Fruit fly (Drosophila melanogaster) whole organism, embryonic: ENCODE results near the gene CG12301.

ENCODE experiments used
- Ada2b ChIP-seq: fragments of 200-800 bp; sonication (Bioruptor generic); IDR thresholded peaks from 2 replicates; pipeline ENCODE4 v1.3.6; 2022; ENCODE audit warnings: missing biosample characterization, missing genetic modification characterization
- Atf3 ChIP-seq: fragments of 200-800 bp; sonication (Bioruptor generic); optimal IDR thresholded peaks from 3 replicates; lab custom pipeline; 2016; ENCODE audit warnings: missing biosample characterization, missing genetic modification characterization
- Bdp1 ChIP-seq: fragments of 200-800 bp; sonication (Bioruptor generic); optimal IDR thresholded peaks from 3 replicates; lab custom pipeline; 2016; ENCODE audit warnings: missing biosample characterization, missing genetic modification characterization
- Blimp-1 ChIP-seq: fragments of 200-800 bp; sonication (Bioruptor generic); optimal IDR thresholded peaks from 3 replicates; lab custom pipeline; 2018; ENCODE audit warnings: missing biosample characterization, missing genetic modification characterization, mild to moderate bottlenecking, moderate library complexity, missing genetic modification reagents
- Bteb2 ChIP-seq: fragments of 200-800 bp; sonication (Bioruptor generic); optimal IDR thresholded peaks from 2 replicates; lab custom pipeline; 2016; ENCODE audit warnings: missing biosample characterization, missing genetic modification characterization
- CG10209 ChIP-seq: fragments of 200-800 bp; sonication (Bioruptor generic); optimal IDR thresholded peaks from 3 replicates; lab custom pipeline; 2017; ENCODE audit warnings: missing biosample characterization, mild to moderate bottlenecking, missing genetic modification characterization, missing genetic modification reagents
- CG10431 ChIP-seq: fragments of 200-800 bp; sonication (Bioruptor generic); optimal IDR thresholded peaks from 3 replicates; lab custom pipeline; 2018; ENCODE audit warnings: missing biosample characterization, mild to moderate bottlenecking, missing genetic modification characterization
- CG12071 ChIP-seq: fragments of 200-800 bp; sonication (Bioruptor generic); optimal IDR thresholded peaks from 3 replicates; lab custom pipeline; 2018; ENCODE audit warnings: missing biosample characterization, mild to moderate bottlenecking, missing genetic modification characterization
- CG12659 ChIP-seq: fragments of 200-800 bp; sonication (Bioruptor generic); optimal IDR thresholded peaks from 3 replicates; lab custom pipeline; 2017; ENCODE audit warnings: mild to moderate bottlenecking, missing biosample characterization, missing genetic modification reagents, missing genetic modification characterization
- CG13424 ChIP-seq: fragments of 200-800 bp; sonication (Bioruptor generic); optimal IDR thresholded peaks from 2 replicates; lab custom pipeline; 2019; ENCODE audit warnings: missing biosample characterization, mild to moderate bottlenecking, missing genetic modification characterization, moderate library complexity
- CG15269 ChIP-seq: fragments of 200-800 bp; sonication (Bioruptor generic); optimal IDR thresholded peaks from 2 replicates; lab custom pipeline; 2018; ENCODE audit warnings: missing biosample characterization, mild to moderate bottlenecking, missing genetic modification characterization, moderate library complexity
- CG1602 ChIP-seq: fragments of 200-800 bp; sonication (Bioruptor generic); optimal IDR thresholded peaks from 3 replicates; lab custom pipeline; 2016; ENCODE audit warnings: missing biosample characterization, missing genetic modification characterization
- CG1647 ChIP-seq: fragments of 200-800 bp; sonication (Bioruptor generic); optimal IDR thresholded peaks from 3 replicates; lab custom pipeline; 2016; ENCODE audit warnings: missing biosample characterization, missing genetic modification characterization
- CG17186 ChIP-seq: fragments of 200-800 bp; sonication (Bioruptor generic); optimal IDR thresholded peaks from 3 replicates; lab custom pipeline; 2017; ENCODE audit warnings: missing biosample characterization, missing genetic modification reagents, missing genetic modification characterization
- CG17568 ChIP-seq: fragments of 200-800 bp; sonication (Bioruptor generic); optimal IDR thresholded peaks from 2 replicates; lab custom pipeline; 2018; ENCODE audit warnings: missing biosample characterization, mild to moderate bottlenecking, missing genetic modification characterization, moderate library complexity
- CG18011 ChIP-seq: fragments of 200-800 bp; sonication (Bioruptor generic); optimal IDR thresholded peaks from 2 replicates; lab custom pipeline; 2017; ENCODE audit warnings: missing biosample characterization, missing genetic modification characterization, mild to moderate bottlenecking, moderate library complexity, missing genotype
- CG31224 ChIP-seq: fragments of 200-800 bp; sonication (Bioruptor generic); IDR thresholded peaks from 2 replicates; pipeline ENCODE4 v1.3.6; 2022; ENCODE audit warnings: missing biosample characterization, missing genetic modification characterization
- CG31365 ChIP-seq: fragments of 200-800 bp; sonication (Bioruptor generic); optimal IDR thresholded peaks from 2 replicates; lab custom pipeline; 2018; ENCODE audit warnings: missing biosample characterization, mild to moderate bottlenecking, missing genetic modification characterization
- CG5180 ChIP-seq: fragments of 200-800 bp; sonication (Bioruptor generic); optimal IDR thresholded peaks from 3 replicates; lab custom pipeline; 2017; ENCODE audit warnings: missing biosample characterization, missing genetic modification characterization, mild to moderate bottlenecking, moderate library complexity, missing genetic modification reagents
- CG5245 ChIP-seq: fragments of 200-800 bp; sonication (Bioruptor generic); optimal IDR thresholded peaks from 3 replicates; lab custom pipeline; 2016; ENCODE audit warnings: missing biosample characterization, missing genetic modification characterization
- CG6272 ChIP-seq: fragments of 200-800 bp; sonication (Bioruptor generic); IDR thresholded peaks from 2 replicates; pipeline ENCODE4 v1.3.6; 2022; ENCODE audit warnings: missing biosample characterization, missing genetic modification characterization
- CG7271 ChIP-seq: fragments of 200-800 bp; sonication (Bioruptor generic); optimal IDR thresholded peaks from 2 replicates; lab custom pipeline; 2018; ENCODE audit warnings: missing biosample characterization, mild to moderate bottlenecking, missing genetic modification characterization, moderate library complexity
- CG7556 ChIP-seq: fragments of 200-800 bp; sonication (Bioruptor generic); optimal IDR thresholded peaks from 2 replicates; lab custom pipeline; 2017; ENCODE audit warnings: missing biosample characterization, mild to moderate bottlenecking, missing genetic modification characterization
- CG7987 ChIP-seq: fragments of 200-800 bp; sonication (Bioruptor generic); optimal IDR thresholded peaks from 2 replicates; lab custom pipeline; 2018; ENCODE audit warnings: missing biosample characterization, mild to moderate bottlenecking, missing genetic modification characterization, moderate library complexity
- Chrac-16 ChIP-seq: fragments of 200-800 bp; sonication (Bioruptor generic); optimal IDR thresholded peaks from 3 replicates; lab custom pipeline; 2016; ENCODE audit warnings: missing biosample characterization, missing genetic modification characterization
- Dfd ChIP-seq, 2 experiments: fragments of >200 bp; optimal IDR thresholded peaks; 2 replicates each; lab custom pipeline; 2017; ENCODE audit warnings: missing biosample characterization in 2 of 2, missing genetic modification characterization in 2 of 2
- Dll ChIP-seq: fragments of 200-800 bp; sonication (Bioruptor generic); IDR thresholded peaks from 4 replicates; pipeline ENCODE4 v1.3.6; 2022; ENCODE audit warnings: missing biosample characterization, missing genetic modification characterization; ENCODE audit not compliant: partially characterized antibody
- Hsf ChIP-seq: fragments of 200-800 bp; sonication (Bioruptor generic); optimal IDR thresholded peaks from 3 replicates; lab custom pipeline; 2016; ENCODE audit warnings: missing biosample characterization, missing genetic modification characterization
- MTF-1 ChIP-seq: fragments of 200-800 bp; sonication (Bioruptor generic); optimal IDR thresholded peaks from 2 replicates; lab custom pipeline; 2018; ENCODE audit warnings: missing biosample characterization, mild to moderate bottlenecking, missing genetic modification characterization, borderline replicate concordance
- Med ChIP-seq: fragments of 200-800 bp; sonication (Bioruptor generic); peaks from one replicate; lab custom pipeline; 2016; ENCODE audit warnings: missing biosample characterization, missing genetic modification characterization, mild to moderate bottlenecking, inconsistent platforms, moderate library complexity
- NFAT ChIP-seq: fragments of 200-800 bp; sonication (Bioruptor generic); IDR thresholded peaks from 2 replicates; pipeline ENCODE4 v1.3.6; 2022; ENCODE audit warnings: missing biosample characterization, missing genetic modification characterization
- Oli ChIP-seq: fragments of 200-800 bp; sonication (Bioruptor generic); optimal IDR thresholded peaks from 2 replicates; lab custom pipeline; 2018; ENCODE audit warnings: missing biosample characterization, mild to moderate bottlenecking, missing genetic modification characterization, moderate library complexity
- Pdp1 ChIP-seq, 2 experiments: fragments of 200-800 bp; sonication (Bioruptor generic); optimal IDR thresholded peaks; 3 replicates each; lab custom pipeline; 2016; ENCODE audit warnings: missing biosample characterization in 2 of 2, missing genetic modification characterization in 2 of 2, mild to moderate bottlenecking in 1 of 2, moderate library complexity in 1 of 2
- Stat92E ChIP-seq, 3 experiments: fragments of >200 bp in 2 of 3; fragments of 200-800 bp in 1 of 3; sonication (Bioruptor generic) in 1 of 3; optimal IDR thresholded peaks; 2 replicates each; lab custom pipeline; 2017 to 2019; ENCODE audit warnings: missing biosample characterization in 3 of 3, missing genetic modification characterization in 3 of 3, mild to moderate bottlenecking in 1 of 3, moderate library complexity in 1 of 3
- abd-A ChIP-seq: fragments of 200-800 bp; sonication (Bioruptor generic); optimal IDR thresholded peaks from 3 replicates; lab custom pipeline; 2019; ENCODE audit warnings: missing biosample characterization, mild to moderate bottlenecking, missing genetic modification characterization, moderate library complexity
- ac ChIP-seq: fragments of 200-800 bp; sonication (Bioruptor generic); optimal IDR thresholded peaks from 3 replicates; lab custom pipeline; 2017; ENCODE audit warnings: missing biosample characterization, mild to moderate bottlenecking, missing genetic modification characterization
- cad ChIP-seq: fragments of >200 bp; optimal IDR thresholded peaks from 2 replicates; lab custom pipeline; 2017; ENCODE audit warnings: missing biosample characterization, missing genetic modification characterization
- disco-r ChIP-seq: fragments of 200-800 bp; sonication (Bioruptor generic); optimal IDR thresholded peaks from 2 replicates; lab custom pipeline; 2016; ENCODE audit warnings: missing biosample characterization, missing genetic modification characterization
- dmrt11E ChIP-seq: fragments of 200-800 bp; sonication (Bioruptor generic); optimal IDR thresholded peaks from 3 replicates; lab custom pipeline; 2018; ENCODE audit warnings: missing biosample characterization, mild to moderate bottlenecking, missing genetic modification characterization, moderate library complexity
- grau ChIP-seq: fragments of 200-800 bp; optimal IDR thresholded peaks from 3 replicates; lab custom pipeline; 2019; ENCODE audit warnings: missing biosample characterization, mild to moderate bottlenecking, missing genetic modification characterization, moderate library complexity
- her ChIP-seq: fragments of 200-800 bp; sonication (Bioruptor generic); optimal IDR thresholded peaks from 2 replicates; lab custom pipeline; 2016; ENCODE audit warnings: missing biosample characterization, missing genetic modification characterization
- jigr1 ChIP-seq: fragments of 200-800 bp; sonication (Bioruptor generic); IDR thresholded peaks from 3 replicates; pipeline ENCODE4 v1.3.6; 2022; ENCODE audit warnings: missing biosample characterization, missing genetic modification characterization
- lbe ChIP-seq: fragments of 200-800 bp; sonication (Bioruptor generic); optimal IDR thresholded peaks from 2 replicates; lab custom pipeline; 2016; ENCODE audit warnings: missing biosample characterization, mild to moderate bottlenecking, missing genetic modification characterization
- nmo ChIP-seq: fragments of 200-800 bp; sonication (Bioruptor generic); optimal IDR thresholded peaks from 2 replicates; lab custom pipeline; 2018; ENCODE audit warnings: missing biosample characterization, mild to moderate bottlenecking, missing genetic modification characterization, moderate library complexity
- nom ChIP-seq: fragments of 200-800 bp; sonication (Bioruptor generic); optimal IDR thresholded peaks from 2 replicates; lab custom pipeline; 2017; ENCODE audit warnings: missing biosample characterization, missing genetic modification characterization, mild to moderate bottlenecking, moderate library complexity, missing genetic modification reagents
- sens ChIP-seq: fragments of 200-800 bp; sonication (Bioruptor generic); peaks from one replicate; lab custom pipeline; 2016; ENCODE audit warnings: missing biosample characterization, missing genetic modification characterization
- stwl ChIP-seq: fragments of 200-800 bp; sonication (Bioruptor generic); optimal IDR thresholded peaks from 3 replicates; lab custom pipeline; 2018; ENCODE audit warnings: missing biosample characterization, mild to moderate bottlenecking, missing genetic modification characterization, moderate library complexity
- tx ChIP-seq: fragments of 200-800 bp; sonication (Bioruptor generic); optimal IDR thresholded peaks from 2 replicates; lab custom pipeline; 2016; ENCODE audit warnings: missing biosample characterization, missing genetic modification characterization

CG12301 gene

DNA sequence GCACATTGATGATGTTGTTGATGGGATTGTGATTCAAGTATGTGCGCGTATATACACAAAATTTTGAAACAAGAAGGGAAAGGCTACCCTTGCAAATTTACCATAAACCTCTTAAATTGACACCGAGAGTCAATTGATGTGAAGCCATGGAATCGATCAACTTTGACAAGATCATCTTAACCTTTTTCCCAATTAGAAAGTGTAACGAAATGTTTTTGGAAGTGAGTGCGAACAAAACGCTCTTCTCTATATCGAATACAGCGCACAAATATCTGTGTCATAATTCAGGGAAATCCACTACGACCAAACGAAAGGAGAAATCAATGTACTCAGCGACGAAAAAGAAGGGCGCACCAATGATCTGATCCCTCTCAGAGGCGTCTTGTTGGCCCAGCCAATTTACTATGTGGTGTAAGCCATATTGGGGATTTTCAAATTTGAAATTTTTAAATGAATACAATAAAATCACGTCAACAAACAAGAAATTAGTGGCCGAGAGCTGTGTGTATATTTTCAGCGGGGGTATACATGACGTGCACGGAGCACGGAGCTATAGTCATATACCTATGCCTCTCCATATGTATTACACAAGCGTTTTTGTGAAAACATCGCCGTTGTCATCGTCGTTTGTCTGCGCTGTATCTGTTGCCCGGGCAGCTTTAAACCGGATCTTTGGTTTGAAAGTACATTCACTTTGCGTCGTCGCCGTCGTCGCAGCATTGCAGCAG is 47.0 kb upstream of the CG12301 start (continued):
- TF ChIP-seq lbe (GFP tag; lab: Kevin White, UChicago), result peak; percentile 87
- no peak for TF ChIP-seq Hsf (GFP tag; lab: Kevin White, UChicago)
- TF ChIP-seq CG6272, result no peak
- no peak for TF ChIP-seq Atf3 (GFP tag; lab: Kevin White, UChicago)
- TF ChIP-seq grau (tag; lab: Kevin White, UChicago), result peak; percentile 36
- no peak for TF ChIP-seq cad (GFP tag; lab: Kevin White, UChicago)
- TF ChIP-seq Med (GFP tag; lab: Kevin White, UChicago), result peak; percentile 86
- TF ChIP-seq jigr1 (GFP tag; lab: Robert Waterston, UW), result no peak
- no peak for TF ChIP-seq stwl (tag; lab: Kevin White, UChicago)
- TF ChIP-seq NFAT (GFP tag; lab: Robert Waterston, UW), result 0 out of 2 replicates have a peak, but pooled peaks have one; percentile 48
- TF ChIP-seq CG1602 (GFP tag; lab: Kevin White, UChicago), result no peak
- TF ChIP-seq Stat92E (GFP tag; optimal IDR thresholded peaks at IDR 0.05; lab: Kevin White, UChicago), result no peak
- no peak for TF ChIP-seq Bdp1
- no peak for TF ChIP-seq Bteb2 (GFP tag; lab: Kevin White, UChicago)
- TF ChIP-seq CG13424 (tag; lab: Kevin White, UChicago), result peak; percentile 49
- TF ChIP-seq disco-r (GFP tag; lab: Kevin White, UChicago), result peak; percentile 9
- peak; percentile 22 for TF ChIP-seq CG1647 (GFP tag; lab: Kevin White, UChicago)
- peak; percentile 84 for TF ChIP-seq sens (GFP tag; lab: Kevin White, UChicago)
- TF ChIP-seq CG7987 (GFP tag; lab: Kevin White, UChicago), result peak; percentile 31
- TF ChIP-seq CG10431, result peak; percentile 74
- no peak for TF ChIP-seq CG7271
- no peak for TF ChIP-seq CG18011 (GFP tag; lab: Kevin White, UChicago)
- TF ChIP-seq Dfd (GFP tag; optimal IDR thresholded peaks at IDR 0.05; lab: Kevin White, UChicago), result no peak
- TF ChIP-seq Ada2b, result peak; percentile 33; the same call in 1 of the 2 replicates
- TF ChIP-seq CG12659 (GFP tag; lab: Kevin White, UChicago), result peak; percentile 31
- TF ChIP-seq Blimp-1 (GFP tag; lab: Kevin White, UChicago), result peak; percentile 58
- TF ChIP-seq CG10209, result peak; percentile 20
- peak; percentile 19 for TF ChIP-seq dmrt11E
- peak; percentile 35 for TF ChIP-seq CG5180 (GFP tag; lab: Kevin White, UChicago)
- TF ChIP-seq Oli, result peak; percentile 26
- no peak for TF ChIP-seq CG5245
- TF ChIP-seq Dll (GFP tag; lab: Robert Waterston, UW), result no peak
- TF ChIP-seq nom (GFP tag; lab: Kevin White, UChicago), result peak; percentile 35
- no peak for TF ChIP-seq CG31365 (tag; lab: Kevin White, UChicago)
- no peak for TF ChIP-seq ac (GFP tag; lab: Kevin White, UChicago)
- no peak for TF ChIP-seq MTF-1 (GFP tag; lab: Kevin White, UChicago)
- peak; percentile 41 to 79 for TF ChIP-seq Pdp1 (GFP tag; optimal IDR thresholded peaks at IDR 0.05; lab: Kevin White, UChicago)
- TF ChIP-seq tx (GFP tag; lab: Kevin White, UChicago), result no peak
- peak; percentile 32 for TF ChIP-seq nmo (GFP tag; lab: Kevin White, UChicago)
- peak; percentile 48 for TF ChIP-seq CG12071 (GFP tag; lab: Kevin White, UChicago)
- TF ChIP-seq CG17568 (GFP tag; lab: Kevin White, UChicago), result peak; percentile 11
- TF ChIP-seq CG31224, result no peak
- peak; percentile 34 for TF ChIP-seq her (GFP tag; lab: Kevin White, UChicago)
- TF ChIP-seq CG7556 (GFP tag; lab: Kevin White, UChicago), result no peak
- TF ChIP-seq CG15269 (tag; lab: Kevin White, UChicago), result peak; percentile 28
- TF ChIP-seq abd-A (tag; lab: Kevin White, UChicago), result peak; percentile 62
- peak; percentile 30 for TF ChIP-seq Chrac-16 (GFP tag; lab: Kevin White, UChicago)
- peak; percentile 30 for TF ChIP-seq CG17186 (GFP tag; lab: Kevin White, UChicago)
